Fruit fly (Drosophila melanogaster) whole organism, prepupa: Measurements from ENCODE around the gene CG2972.

ENCODE experiments used
- Blimp-1 ChIP-seq: fragments of 200-800 bp; sonication (Bioruptor generic); optimal IDR thresholded peaks from 3 replicates; lab custom pipeline; 2017; ENCODE audit warnings: missing biosample characterization, missing genetic modification characterization, mild to moderate bottlenecking, moderate library complexity, missing genetic modification reagents
- CG10631 ChIP-seq: fragments of 200-800 bp; sonication (Bioruptor generic); optimal IDR thresholded peaks from 2 replicates; lab custom pipeline; 2016; ENCODE audit warnings: missing biosample characterization, missing genetic modification characterization
- CG10669 ChIP-seq: fragments of 200-800 bp; sonication (Bioruptor generic); optimal IDR thresholded peaks from 3 replicates; lab custom pipeline; 2018; ENCODE audit warnings: missing biosample characterization, mild to moderate bottlenecking, missing genetic modification characterization, moderate library complexity
- CG11294 ChIP-seq: fragments of 200-800 bp; sonication (Bioruptor generic); IDR thresholded peaks from 2 replicates; pipeline ENCODE4 v1.3.6; 2022; ENCODE audit warnings: missing biosample characterization, missing genetic modification characterization
- CG11762 ChIP-seq: fragments of 200-800 bp; sonication (Bioruptor generic); optimal IDR thresholded peaks from 3 replicates; lab custom pipeline; 2016; ENCODE audit warnings: missing biosample characterization, missing genetic modification characterization; ENCODE audit not compliant: insufficient read depth
- CG11902 ChIP-seq: fragments of 200-800 bp; sonication (Bioruptor generic); optimal IDR thresholded peaks from 3 replicates; lab custom pipeline; 2016; ENCODE audit warnings: missing biosample characterization, missing genetic modification characterization
- CG15336 ChIP-seq: fragments of 200-800 bp; sonication (Bioruptor generic); IDR thresholded peaks from 2 replicates; pipeline ENCODE4 v1.3.6; 2022; ENCODE audit warnings: missing biosample characterization, missing genetic modification characterization
- CG1621 ChIP-seq: fragments of 200-800 bp; sonication (Bioruptor generic); optimal IDR thresholded peaks from 3 replicates; lab custom pipeline; 2018; ENCODE audit warnings: missing biosample characterization, mild to moderate bottlenecking, missing genetic modification characterization
- CG16779 ChIP-seq: fragments of 200-800 bp; sonication (Bioruptor generic); optimal IDR thresholded peaks from 3 replicates; lab custom pipeline; 2017; ENCODE audit warnings: missing biosample characterization, mild to moderate bottlenecking, missing genetic modification characterization
- CG3032 ChIP-seq: fragments of 200-800 bp; optimal IDR thresholded peaks from 2 replicates; lab custom pipeline; 2019; ENCODE audit warnings: missing biosample characterization, mild to moderate bottlenecking, missing genetic modification characterization, moderate library complexity
- CG31627 ChIP-seq: fragments of 200-800 bp; sonication (Bioruptor generic); optimal IDR thresholded peaks from 3 replicates; lab custom pipeline; 2016; ENCODE audit warnings: missing biosample characterization, missing genetic modification characterization
- CG34406 ChIP-seq: fragments of 200-800 bp; sonication (Bioruptor generic); optimal IDR thresholded peaks from 3 replicates; lab custom pipeline; 2016; ENCODE audit warnings: missing biosample characterization, missing genetic modification characterization
- CG3919 ChIP-seq: fragments of 200-800 bp; sonication (Bioruptor generic); optimal IDR thresholded peaks from 3 replicates; lab custom pipeline; 2016; ENCODE audit warnings: missing biosample characterization, missing genetic modification characterization
- CG6163 ChIP-seq: fragments of 200-800 bp; sonication (Bioruptor generic); IDR thresholded peaks from 3 replicates; pipeline ENCODE4 v1.3.6; 2022; ENCODE audit warnings: missing biosample characterization, missing genetic modification characterization
- CG6808 ChIP-seq: fragments of 200-800 bp; sonication (Bioruptor generic); optimal IDR thresholded peaks from 3 replicates; lab custom pipeline; 2017; ENCODE audit warnings: missing biosample characterization, missing genetic modification characterization, mild to moderate bottlenecking, moderate library complexity, missing genetic modification reagents
- CG6854 ChIP-seq: fragments of 200-800 bp; sonication (Bioruptor generic); optimal IDR thresholded peaks from 2 replicates; lab custom pipeline; 2017; ENCODE audit warnings: missing biosample characterization, mild to moderate bottlenecking, missing genetic modification characterization
- CG8632 ChIP-seq: fragments of 200-800 bp; sonication (Bioruptor generic); optimal IDR thresholded peaks from 3 replicates; lab custom pipeline; 2016; ENCODE audit warnings: missing biosample characterization, missing genetic modification characterization
- CG9139 ChIP-seq: fragments of 200-800 bp; sonication (Bioruptor generic); optimal IDR thresholded peaks from 3 replicates; lab custom pipeline; 2017; ENCODE audit warnings: missing biosample characterization, mild to moderate bottlenecking, missing genetic modification characterization
- Eip78C ChIP-seq: fragments of 200-800 bp; sonication (Bioruptor generic); peaks from one replicate; lab custom pipeline; 2016; ENCODE audit warnings: missing biosample characterization, missing genetic modification characterization
- Gug ChIP-seq: fragments of 200-800 bp; sonication (Bioruptor generic); IDR thresholded peaks from 2 replicates; pipeline ENCODE4 v1.3.6; 2022; ENCODE audit warnings: missing biosample characterization, missing genetic modification characterization
- Hr39 ChIP-seq: fragments of 200-800 bp; sonication (Bioruptor generic); optimal IDR thresholded peaks from 2 replicates; lab custom pipeline; 2016; ENCODE audit warnings: missing biosample characterization, missing genetic modification characterization
- Hr4 ChIP-seq: fragments of 200-800 bp; sonication (Bioruptor generic); optimal IDR thresholded peaks from 3 replicates; lab custom pipeline; 2016; ENCODE audit warnings: missing biosample characterization, missing genetic modification characterization
- OdsH ChIP-seq: fragments of 200-800 bp; sonication (Bioruptor generic); optimal IDR thresholded peaks from 3 replicates; lab custom pipeline; 2016; ENCODE audit warnings: missing biosample characterization, missing genetic modification characterization
- Sox14 ChIP-seq: fragments of 200-800 bp; sonication (Bioruptor generic); optimal IDR thresholded peaks from 3 replicates; lab custom pipeline; 2016; ENCODE audit warnings: missing biosample characterization, missing genetic modification characterization
- achi ChIP-seq: fragments of 200-800 bp; sonication (Bioruptor generic); optimal IDR thresholded peaks from 3 replicates; lab custom pipeline; 2016; ENCODE audit warnings: missing biosample characterization, missing genetic modification characterization
- acj6 ChIP-seq: fragments of 200-800 bp; sonication (Bioruptor generic); optimal IDR thresholded peaks from 3 replicates; lab custom pipeline; 2016; ENCODE audit warnings: missing biosample characterization, missing genetic modification characterization
- cyc ChIP-seq: fragments of 200-800 bp; sonication (Bioruptor generic); optimal IDR thresholded peaks from 3 replicates; lab custom pipeline; 2016; ENCODE audit warnings: missing biosample characterization, missing genetic modification characterization
- dac ChIP-seq: fragments of 200-800 bp; sonication (Bioruptor generic); optimal IDR thresholded peaks from 2 replicates; lab custom pipeline; 2017; ENCODE audit warnings: missing biosample characterization, mild to moderate bottlenecking, missing genetic modification characterization
- dsx ChIP-seq: fragments of 200-800 bp; optimal IDR thresholded peaks from 3 replicates; lab custom pipeline; 2019; ENCODE audit warnings: missing biosample characterization, mild to moderate bottlenecking, missing genetic modification characterization, moderate library complexity; ENCODE audit not compliant: poor library complexity, severe bottlenecking
- eg ChIP-seq: fragments of 200-800 bp; sonication (Bioruptor generic); IDR thresholded peaks from 3 replicates; pipeline ENCODE4 v1.3.6; 2022; ENCODE audit warnings: missing biosample characterization, missing genetic modification characterization
- esn ChIP-seq: fragments of 200-800 bp; sonication (Bioruptor generic); optimal IDR thresholded peaks from 2 replicates; lab custom pipeline; 2016; ENCODE audit warnings: missing biosample characterization, mild to moderate bottlenecking, missing genetic modification characterization, moderate library complexity
- fd59A ChIP-seq: fragments of 200-800 bp; sonication (Bioruptor generic); optimal IDR thresholded peaks from 2 replicates; lab custom pipeline; 2017; ENCODE audit warnings: missing biosample characterization, mild to moderate bottlenecking, missing genetic modification characterization, missing genetic modification reagents
- fd85E ChIP-seq: fragments of 200-800 bp; sonication (Bioruptor generic); optimal IDR thresholded peaks from 3 replicates; lab custom pipeline; 2016; ENCODE audit warnings: missing biosample characterization, missing genetic modification characterization
- fkh ChIP-seq: fragments of 200-800 bp; sonication (Bioruptor generic); optimal IDR thresholded peaks from 3 replicates; lab custom pipeline; 2017; ENCODE audit warnings: missing biosample characterization, mild to moderate bottlenecking, missing genetic modification characterization, moderate library complexity
- lz ChIP-seq: fragments of 200-800 bp; sonication (Bioruptor generic); optimal IDR thresholded peaks from 3 replicates; lab custom pipeline; 2016; ENCODE audit warnings: missing biosample characterization, missing genetic modification characterization
- net ChIP-seq: fragments of 200-800 bp; sonication (Bioruptor generic); optimal IDR thresholded peaks from 3 replicates; lab custom pipeline; 2016; ENCODE audit warnings: missing biosample characterization, missing genetic modification characterization
- pdm3 ChIP-seq: fragments of 200-800 bp; sonication (Bioruptor generic); optimal IDR thresholded peaks from 3 replicates; lab custom pipeline; 2016; ENCODE audit warnings: missing biosample characterization, missing genetic modification characterization
- salr ChIP-seq, 2 experiments: fragments of 200-800 bp; sonication (Bioruptor generic); optimal IDR thresholded peaks; 3 replicates each; lab custom pipeline; 2016 to 2018; ENCODE audit warnings: missing biosample characterization in 2 of 2, missing genetic modification characterization in 2 of 2, mild to moderate bottlenecking in 1 of 2
- spab ChIP-seq: fragments of 200-800 bp; sonication (Bioruptor generic); optimal IDR thresholded peaks from 2 replicates; lab custom pipeline; 2017; ENCODE audit warnings: missing biosample characterization, mild to moderate bottlenecking, missing genetic modification characterization, missing genetic modification reagents
- ss ChIP-seq, 2 experiments: fragments of 200-800 bp; sonication (Bioruptor generic); optimal IDR thresholded peaks; 2 replicates in 1 of 2; 3 replicates in 1 of 2; lab custom pipeline; 2017 to 2018; ENCODE audit warnings: mild to moderate bottlenecking in 2 of 2, missing biosample characterization in 2 of 2, missing genetic modification characterization in 2 of 2, moderate library complexity in 1 of 2
- svp ChIP-seq: fragments of 200-800 bp; sonication (Bioruptor generic); peaks from one replicate; lab custom pipeline; 2016; ENCODE audit warnings: missing biosample characterization, missing genetic modification characterization
- topi ChIP-seq: fragments of 200-800 bp; sonication (Bioruptor generic); optimal IDR thresholded peaks from 3 replicates; lab custom pipeline; 2016; ENCODE audit warnings: missing biosample characterization, missing genetic modification characterization
- vri ChIP-seq: fragments of 200-800 bp; sonication (Bioruptor generic); optimal IDR thresholded peaks from 3 replicates; lab custom pipeline; 2016; ENCODE audit warnings: missing biosample characterization, mild to moderate bottlenecking, missing genetic modification characterization

Gene CG2972

dm6 chrX:10113910-10114790 lies 31.2 kb downstream of the CG2972 start (continued):
- TF ChIP-seq fd85E (GFP tag; lab: Kevin White, UChicago) (no peak), Sox14 (GFP tag; lab: Kevin White, UChicago) (peak; percentile 82), CG10669 (GFP tag; lab: Kevin White, UChicago) (peak; percentile 55), net (peak; percentile 69), CG11902 (GFP tag; lab: Kevin White, UChicago) (peak; percentile 54), CG3032 (peak; percentile 49), CG11294 (0 out of 2 replicates have a peak, but pooled peaks have one; percentile 33), CG10631 (GFP tag; lab: Kevin White, UChicago) (peak; percentile 81), salr (GFP tag; optimal IDR thresholded peaks at IDR 0.05; lab: Kevin White, UChicago) (peak; percentile 30 to 62), esn (GFP tag; lab: Kevin White, UChicago) (peak; percentile 90), cyc (peak; percentile 81), ss (GFP tag; optimal IDR thresholded peaks at IDR 0.05; lab: Kevin White, UChicago) (peak; percentile 21 to 30), CG16779 (tag; lab: Kevin White, UChicago) (peak; percentile 55), svp (GFP tag; lab: Kevin White, UChicago) (peak; percentile 95), CG6854 (GFP tag; lab: Kevin White, UChicago) (peak; percentile 44), spab (GFP tag; lab: Kevin White, UChicago) (peak; percentile 22), Eip78C (GFP tag; lab: Kevin White, UChicago) (peak; percentile 96), dsx (no peak), vri (peak; percentile 70), CG8632 (GFP tag; lab: Kevin White, UChicago) (peak; percentile 70), CG15336 (GFP tag; lab: Robert Waterston, UW) (peak; percentile 73), dac (GFP tag; lab: Kevin White, UChicago) (peak; percentile 54), fd59A (GFP tag; lab: Kevin White, UChicago) (peak; percentile 35), pdm3 (GFP tag; lab: Kevin White, UChicago) (peak; percentile 77), lz (GFP tag; lab: Kevin White, UChicago) (peak; percentile 89), Hr4 (GFP tag; lab: Kevin White, UChicago) (peak; percentile 76), CG31627 (GFP tag; lab: Kevin White, UChicago) (peak; percentile 85)
- TF ChIP-seq, all 60 proteins: peak for 55

- TF ChIP-seq spab (GFP tag; lab: Kevin White, UChicago) (peak; percentile 29), CG10669 (GFP tag; lab: Kevin White, UChicago) (peak; percentile 38), CG6163 (GFP tag; lab: Robert Waterston, UW) (peak; percentile 52; the same call in 1 of the 3 replicates), ss (GFP tag; optimal IDR thresholded peaks at IDR 0.05; lab: Kevin White, UChicago) (peak; percentile 36 to 54), Hr39 (GFP tag; lab: Kevin White, UChicago) (no peak), CG1621 (tag; lab: Kevin White, UChicago) (peak; percentile 1), CG6808 (peak; percentile 50), fkh (GFP tag; lab: Kevin White, UChicago) (peak; percentile 63), CG31627 (GFP tag; lab: Kevin White, UChicago) (no peak), lz (GFP tag; lab: Kevin White, UChicago) (no peak), Blimp-1 (GFP tag; lab: Kevin White, UChicago) (no peak), CG9139 (peak; percentile 19), CG10631 (GFP tag; lab: Kevin White, UChicago) (no peak)
These were observed 32.7 kb downstream of the CG2972 start for dm6 chrX:10115582-10116207.

- TF ChIP-seq topi (GFP tag; lab: Kevin White, UChicago) (peak; percentile 47), Sox14 (GFP tag; lab: Kevin White, UChicago) (peak; percentile 10), achi (peak; percentile 11), CG15336 (GFP tag; lab: Robert Waterston, UW) (no peak), salr (GFP tag; optimal IDR thresholded peaks at IDR 0.05; lab: Kevin White, UChicago) (peak in 1 of 2 experiments; percentile 47), dac (GFP tag; lab: Kevin White, UChicago) (no peak), eg (GFP tag; lab: Robert Waterston, UW) (no peak), esn (GFP tag; lab: Kevin White, UChicago) (peak; percentile 46), svp (GFP tag; lab: Kevin White, UChicago) (peak; percentile 76), CG11294 (no peak), Eip78C (GFP tag; lab: Kevin White, UChicago) (peak; percentile 80), CG3919 (GFP tag; lab: Kevin White, UChicago) (peak; percentile 29), lz (GFP tag; lab: Kevin White, UChicago) (peak; percentile 45), Gug (no peak), vri (no peak), OdsH (GFP tag; lab: Kevin White, UChicago) (peak; percentile 42), CG10631 (GFP tag; lab: Kevin White, UChicago) (peak; percentile 19), CG34406 (GFP tag; lab: Kevin White, UChicago) (peak; percentile 39), CG11762 (GFP tag; lab: Kevin White, UChicago) (no peak), acj6 (GFP tag; lab: Kevin White, UChicago) (peak; percentile 45)
These were observed 35.4 kb downstream of the CG2972 start for dm6 chrX:10118333-10118732.
